Worm (Caenorhabditis elegans) whole organism, L2 larva: ENCODE measurements around the gene hlh-30.

Experiments used
- F13H6.1 ChIP-seq: sonication (generic microtip); optimal IDR thresholded peaks from 2 replicates; lab custom pipeline; 2016; ENCODE audit warnings: missing genetic modification characterization, missing compliant biosample characterization
- alr-1 ChIP-seq: fragments of 150-350 bp; optimal IDR thresholded peaks from 2 replicates; lab custom pipeline; 2014; ENCODE audit warnings: missing biosample characterization, missing genetic modification characterization
- ama-1 ChIP-seq: fragments of 150-350 bp; optimal IDR thresholded peaks from 2 replicates; lab custom pipeline; 2018; ENCODE audit warnings: inconsistent platforms
- egl-27 ChIP-seq: sonication (generic microtip); optimal IDR thresholded peaks from 3 replicates; lab custom pipeline; 2017; ENCODE audit warnings: missing biosample characterization, missing genetic modification reagents, missing genetic modification characterization
- elt-1 ChIP-seq: fragments of 150-350 bp; optimal IDR thresholded peaks from 2 replicates; lab custom pipeline; 2014; ENCODE audit warnings: missing biosample characterization, missing genetic modification characterization
- elt-3 ChIP-seq: sonication (generic microtip); optimal IDR thresholded peaks from 2 replicates; lab custom pipeline; 2017; ENCODE audit warnings: missing biosample characterization, missing genetic modification characterization
- lin-13 ChIP-seq: fragments of 150-350 bp; optimal IDR thresholded peaks from 2 replicates; lab custom pipeline; 2014; ENCODE audit warnings: missing biosample characterization, missing genetic modification reagents, missing genetic modification characterization
- lsy-2 ChIP-seq, 2 experiments: fragments of 150-350 bp in 1 of 2; sonication (generic microtip) in 1 of 2; optimal IDR thresholded peaks; 2 replicates each; lab custom pipeline; 2014 to 2017; ENCODE audit warnings: missing biosample characterization in 2 of 2, missing genetic modification characterization in 2 of 2
- nhr-11 ChIP-seq: fragments of 150-350 bp; optimal IDR thresholded peaks from 2 replicates; lab custom pipeline; 2014; ENCODE audit warnings: missing biosample characterization, missing genetic modification characterization
- nhr-77 ChIP-seq: fragments of 150-350 bp; optimal IDR thresholded peaks from 2 replicates; lab custom pipeline; 2014; ENCODE audit warnings: missing biosample characterization, missing genetic modification characterization

DNA sequence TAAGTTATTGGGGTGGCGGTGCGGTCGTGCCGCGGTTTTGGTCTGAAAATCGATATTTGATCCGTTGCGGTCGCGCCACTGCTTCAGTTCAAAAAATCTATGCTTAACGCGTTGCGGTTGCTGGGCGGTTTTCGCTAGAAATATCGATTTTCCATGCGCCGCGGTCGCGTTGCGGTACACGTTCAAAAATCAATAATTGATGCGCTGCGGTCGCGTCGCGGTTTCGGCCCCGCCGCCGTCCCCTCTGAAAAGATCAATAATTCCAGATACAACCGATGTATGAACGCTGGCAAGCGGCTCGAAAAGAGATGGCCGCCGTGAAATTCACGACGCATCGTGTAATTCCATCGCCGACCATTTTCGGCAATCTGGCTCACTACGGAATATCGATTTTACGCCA, 6.3 kb upstream of the hlh-30 start:
- TF ChIP-seq lsy-2 (tag; optimal IDR thresholded peaks at IDR 0.05; lab: Kevin White, UChicago) = no peak
- no peak for TF ChIP-seq alr-1 (tag; lab: Kevin White, UChicago)
- TF ChIP-seq ama-1 (lab: Kevin White, UChicago) = no peak
- no peak for TF ChIP-seq nhr-77
- no peak for TF ChIP-seq nhr-11 (tag; lab: Kevin White, UChicago)
- no peak for TF ChIP-seq F13H6.1
- TF ChIP-seq elt-1 (tag; lab: Kevin White, UChicago) = no peak
- no peak for TF ChIP-seq egl-27 (tag; lab: Kevin White, UChicago)
- TF ChIP-seq elt-3 (tag; lab: Kevin White, UChicago) = no peak
- TF ChIP-seq lin-13 (GFP tag; lab: Kevin White, UChicago) = no peak
